Fruit fly (Drosophila melanogaster): ENCODE measurements around the gene mtsh.

The mtsh gene

dm6 chr2L:8292159-8292887, 27.4 kb downstream of the mtsh start:
- TF ChIP-seq CG6163 (GFP tag; IDR thresholded peaks at IDR 0.05) = peak; percentile 86
- TF ChIP-seq Eip78C (GFP tag) = peak; percentile 92
- peak; percentile 73 for TF ChIP-seq esn (GFP tag; optimal IDR thresholded peaks at IDR 0.05)
- TF ChIP-seq Hr38 (GFP tag; optimal IDR thresholded peaks at IDR 0.05) = no peak
- peak; percentile 56 for TF ChIP-seq Sox14 (GFP tag; optimal IDR thresholded peaks at IDR 0.05)
- TF ChIP-seq CG9139 (GFP tag; optimal IDR thresholded peaks at IDR 0.05) = no peak
- TF ChIP-seq Eip93F (GFP tag; optimal IDR thresholded peaks at IDR 0.05) = no peak
- TF ChIP-seq spab (GFP tag; optimal IDR thresholded peaks at IDR 0.05) = peak; percentile 15
- peak; percentile 78 for TF ChIP-seq pdm3 (GFP tag; optimal IDR thresholded peaks at IDR 0.05)
- TF ChIP-seq Ets21C (GFP tag; optimal IDR thresholded peaks at IDR 0.05) = peak; percentile 11
- TF ChIP-seq CG6854 (GFP tag; optimal IDR thresholded peaks at IDR 0.05) = peak; percentile 5
- peak; percentile 57 for TF ChIP-seq CG10669 (GFP tag; optimal IDR thresholded peaks at IDR 0.05)
- peak; percentile 13 for TF ChIP-seq Sox15 (GFP tag; optimal IDR thresholded peaks at IDR 0.05)
- TF ChIP-seq acj6 (GFP tag; optimal IDR thresholded peaks at IDR 0.05) = peak; percentile 67
- TF ChIP-seq OdsH (GFP tag; optimal IDR thresholded peaks at IDR 0.05) = peak; percentile 74
- peak; percentile 74 for TF ChIP-seq Eip75B (GFP tag; optimal IDR thresholded peaks at IDR 0.05)
- no peak for TF ChIP-seq fd85E (GFP tag; optimal IDR thresholded peaks at IDR 0.05)
- no peak for TF ChIP-seq CG7368 (GFP tag; optimal IDR thresholded peaks at IDR 0.05)
- no peak for TF ChIP-seq fd59A (GFP tag; optimal IDR thresholded peaks at IDR 0.05)
- TF ChIP-seq CG1621 (tag; optimal IDR thresholded peaks at IDR 0.05) = peak; percentile 6
- peak; percentile 65 for TF ChIP-seq dac (GFP tag; optimal IDR thresholded peaks at IDR 0.05)
- peak; percentile 59 for TF ChIP-seq Hr39 (GFP tag; optimal IDR thresholded peaks at IDR 0.05)
- TF ChIP-seq CG10631 (GFP tag; optimal IDR thresholded peaks at IDR 0.05) = peak; percentile 57
- peak; percentile 95 for TF ChIP-seq CG15336 (GFP tag; IDR thresholded peaks at IDR 0.05)
- peak; percentile 32 for TF ChIP-seq cyc (GFP tag; optimal IDR thresholded peaks at IDR 0.05)
- peak; percentile 59 for TF ChIP-seq CG8632 (GFP tag; optimal IDR thresholded peaks at IDR 0.05)
- TF ChIP-seq Sox102F (GFP tag; optimal IDR thresholded peaks at IDR 0.05) = peak; percentile 55
- TF ChIP-seq CG11294 (GFP tag; IDR thresholded peaks at IDR 0.05) = peak; percentile 75
- peak; percentile 39 for TF ChIP-seq CG16779 (tag; optimal IDR thresholded peaks at IDR 0.05)
- TF ChIP-seq CG34406 (GFP tag; optimal IDR thresholded peaks at IDR 0.05) = peak; percentile 37
- TF ChIP-seq salr (GFP tag; optimal IDR thresholded peaks at IDR 0.05) = peak in 1 of 2 experiments; percentile 56
- TF ChIP-seq Hr4 (GFP tag; optimal IDR thresholded peaks at IDR 0.05) = peak; percentile 92
- peak; percentile 95 for TF ChIP-seq CG8119 (GFP tag; IDR thresholded peaks at IDR 0.05)
- peak; percentile 93 for TF ChIP-seq svp (GFP tag)
- TF ChIP-seq CG11762 (GFP tag; optimal IDR thresholded peaks at IDR 0.05; ENCODE audit: insufficient read depth) = peak; percentile 48
- peak; percentile 51 for TF ChIP-seq Smox (GFP tag; optimal IDR thresholded peaks at IDR 0.05)
- TF ChIP-seq CG6276 (GFP tag; optimal IDR thresholded peaks at IDR 0.05) = peak; percentile 90
- TF ChIP-seq Blimp-1 (GFP tag; optimal IDR thresholded peaks at IDR 0.05) = no peak
- TF ChIP-seq net (GFP tag; optimal IDR thresholded peaks at IDR 0.05) = peak; percentile 58
- TF ChIP-seq CG3919 (GFP tag; optimal IDR thresholded peaks at IDR 0.05) = peak; percentile 50
- TF ChIP-seq vri (GFP tag; optimal IDR thresholded peaks at IDR 0.05) = peak; percentile 66
- no peak for TF ChIP-seq CG11902 (GFP tag; optimal IDR thresholded peaks at IDR 0.05)
- no peak for TF ChIP-seq dsx (GFP tag; optimal IDR thresholded peaks at IDR 0.05; ENCODE audit: poor library complexity, severe bottlenecking)
- TF ChIP-seq CG32006 (GFP tag; optimal IDR thresholded peaks at IDR 0.05) = peak; percentile 92
- peak; percentile 80 for TF ChIP-seq Lpt (GFP tag; optimal IDR thresholded peaks at IDR 0.05)
- peak; percentile 54 for TF ChIP-seq Met (GFP tag; optimal IDR thresholded peaks at IDR 0.05)
- TF ChIP-seq CG6808 (GFP tag; optimal IDR thresholded peaks at IDR 0.05) = peak; percentile 47
- TF ChIP-seq Ets96B (tag; optimal IDR thresholded peaks at IDR 0.05) = peak; percentile 46
- peak; percentile 35 for TF ChIP-seq CG8319 (GFP tag; optimal IDR thresholded peaks at IDR 0.05)
- peak in 1 of 2 experiments; percentile 33 for TF ChIP-seq ss (GFP tag; optimal IDR thresholded peaks at IDR 0.05)
